Worm (Caenorhabditis elegans) whole organism, midembryonic: ENCODE measurements around the gene actl-1.

ENCODE experiments used
- flt-1 ChIP-seq: fragments of 200-800 bp; sonication (Bioruptor generic); IDR thresholded peaks from 2 replicates; pipeline ENCODE4 v1.3.6; 2022; ENCODE audit warnings: missing genetic modification characterization, missing compliant biosample characterization
- klf-2 ChIP-seq: fragments of 200-800 bp; sonication (Bioruptor generic); conservative IDR thresholded peaks from 2 replicates; pipeline ENCODE4 v1.3.6; 2022; ENCODE audit warnings: missing genetic modification reagents, missing genetic modification characterization, missing compliant biosample characterization
- ref-1 ChIP-seq: fragments of 200-800 bp; sonication (Bioruptor generic); conservative IDR thresholded peaks from 2 replicates; pipeline ENCODE4 v1.3.6; 2022; ENCODE audit warnings: missing genetic modification reagents, missing genetic modification characterization, missing compliant biosample characterization

ce11 chrX:6458001-6458400, 41.6 kb downstream of the actl-1 start:
- TF ChIP-seq ref-1 (GFP tag; lab: Robert Waterston, UW) = no peak
- no peak for TF ChIP-seq flt-1 (GFP tag; lab: Robert Waterston, UW)
- TF ChIP-seq klf-2 (GFP tag; lab: Robert Waterston, UW) = no peak
